Worm (Caenorhabditis elegans): ENCODE measurements around the gene C36C5.4.

DNA sequence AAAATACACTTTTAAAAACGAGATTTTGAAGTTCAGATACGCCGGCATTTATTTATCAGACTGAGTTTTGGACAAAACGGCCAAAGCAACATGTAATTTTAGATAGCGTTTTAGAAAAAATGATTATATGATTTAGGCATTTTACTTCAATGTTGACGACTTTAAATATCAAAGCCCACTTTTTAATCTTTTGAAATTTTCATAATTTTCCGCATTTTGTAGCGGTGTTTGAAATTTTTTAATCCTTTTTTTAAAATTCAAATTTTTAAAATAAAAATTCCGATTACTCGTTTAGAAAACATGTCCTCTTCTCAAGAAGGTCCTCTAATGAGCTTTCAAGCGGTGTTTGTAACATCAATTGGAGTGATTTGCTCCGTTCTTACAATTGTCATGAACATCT lies 3.5 kb downstream of the C36C5.4 start, which contains the start of gene srbc-6:
- TF ChIP-seq ama-1 (optimal IDR thresholded peaks at IDR 0.05) (no peak), sea-1 (GFP tag; conservative IDR thresholded peaks at IDR 0.05) (no peak), tra-4 (tag; optimal IDR thresholded peaks at IDR 0.05) (no peak), flt-1 (GFP tag; IDR thresholded peaks at IDR 0.05) (no peak), aly-1 (tag; optimal IDR thresholded peaks at IDR 0.05) (no peak), pes-1 (GFP tag; IDR thresholded peaks at IDR 0.05) (no peak), F13C5.2 (tag; optimal IDR thresholded peaks at IDR 0.05) (no peak), tbx-11 (GFP tag; IDR thresholded peaks at IDR 0.05) (no peak), hmg-4 (GFP tag; optimal IDR thresholded peaks at IDR 0.05) (no peak), B0310.2 (tag; optimal IDR thresholded peaks at IDR 0.05) (no peak), ceh-36 (tag; optimal IDR thresholded peaks at IDR 0.05) (no peak), hnd-1 (tag; optimal IDR thresholded peaks at IDR 0.05) (no peak), ceh-13 (GFP tag; optimal IDR thresholded peaks at IDR 0.05) (no peak), scrt-1 (GFP tag; IDR thresholded peaks at IDR 0.05) (no peak)

Data from whole organism, early embryonic.